Worm (Caenorhabditis elegans) whole organism, L3 larva: ENCODE data around the gene fnip-2.

Experiments
- aly-2 ChIP-seq: fragments of 150-350 bp; optimal IDR thresholded peaks from 2 replicates; lab custom pipeline; 2014; ENCODE audit warnings: missing biosample characterization, missing genetic modification characterization
- ama-1 ChIP-seq: fragments of 150-350 bp; optimal IDR thresholded peaks from 2 replicates; lab custom pipeline; 2018
- ceh-82 ChIP-seq: fragments of 150-350 bp; optimal IDR thresholded peaks from 2 replicates; lab custom pipeline; 2014; ENCODE audit warnings: missing biosample characterization, missing genetic modification characterization
- elt-1 ChIP-seq: fragments of 150-350 bp; optimal IDR thresholded peaks from 2 replicates; lab custom pipeline; 2014; ENCODE audit warnings: missing biosample characterization, missing genetic modification characterization
- elt-2 ChIP-seq: sonication (generic microtip); optimal IDR thresholded peaks from 2 replicates; lab custom pipeline; 2016; ENCODE audit warnings: missing genetic modification reagents, mild to moderate bottlenecking, missing genetic modification characterization, missing compliant biosample characterization
- eor-1 ChIP-seq, 2 experiments: fragments of 150-350 bp; optimal IDR thresholded peaks; 2 replicates each; lab custom pipeline; 2014 to 2018; ENCODE audit warnings: missing biosample characterization in 2 of 2, missing genetic modification characterization in 2 of 2
- fos-1 ChIP-seq: fragments of 150-350 bp; optimal IDR thresholded peaks from 2 replicates; lab custom pipeline; 2014; ENCODE audit warnings: missing biosample characterization, missing genetic modification characterization
- jun-1 ChIP-seq: fragments of 150-350 bp; optimal IDR thresholded peaks from 2 replicates; lab custom pipeline; 2014; ENCODE audit warnings: missing biosample characterization, missing genetic modification reagents, missing genetic modification characterization
- nhr-237 ChIP-seq: fragments of 150-350 bp; optimal IDR thresholded peaks from 2 replicates; lab custom pipeline; 2014; ENCODE audit warnings: missing biosample characterization, missing genetic modification characterization
- tbx-2 ChIP-seq: sonication (generic microtip); optimal IDR thresholded peaks from 2 replicates; lab custom pipeline; 2016; ENCODE audit warnings: mild to moderate bottlenecking, missing genetic modification characterization, missing compliant biosample characterization

DNA sequence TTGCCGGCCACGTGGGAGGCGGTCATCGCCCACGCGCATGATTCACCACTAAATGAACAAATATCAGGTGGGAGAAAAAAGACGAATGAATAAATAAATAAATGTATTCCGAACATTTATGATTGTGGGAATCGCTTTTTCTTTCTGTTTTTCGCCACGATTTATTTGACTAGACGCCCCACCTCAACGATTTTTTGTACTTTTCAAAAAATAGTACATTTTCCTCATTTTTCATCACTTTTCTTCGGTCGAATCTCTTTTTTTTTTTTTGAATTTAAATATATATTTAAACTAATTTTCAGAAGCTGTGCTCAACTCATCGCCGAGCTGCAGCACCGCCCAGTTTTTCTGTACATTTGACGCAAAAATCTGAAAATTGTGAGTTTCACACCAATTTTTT, at the start of gene fnip-2:
- no peak for TF ChIP-seq eor-1 (tag; optimal IDR thresholded peaks at IDR 0.05; lab: Kevin White, UChicago)
- TF ChIP-seq ama-1 (lab: Kevin White, UChicago) = no peak
- TF ChIP-seq tbx-2 (tag; lab: Kevin White, UChicago) = no peak
- no peak for TF ChIP-seq nhr-237 (tag; lab: Kevin White, UChicago)
- no peak for TF ChIP-seq jun-1
- no peak for TF ChIP-seq elt-2 (tag; lab: Kevin White, UChicago)
- TF ChIP-seq aly-2 (tag; lab: Kevin White, UChicago) = no peak
- TF ChIP-seq fos-1 (tag; lab: Kevin White, UChicago) = no peak
- TF ChIP-seq ceh-82 (tag; lab: Kevin White, UChicago) = no peak
- TF ChIP-seq elt-1 (tag; lab: Kevin White, UChicago) = no peak
